Fruit fly (Drosophila melanogaster): ENCODE measurements around the gene slgA.

DNA sequence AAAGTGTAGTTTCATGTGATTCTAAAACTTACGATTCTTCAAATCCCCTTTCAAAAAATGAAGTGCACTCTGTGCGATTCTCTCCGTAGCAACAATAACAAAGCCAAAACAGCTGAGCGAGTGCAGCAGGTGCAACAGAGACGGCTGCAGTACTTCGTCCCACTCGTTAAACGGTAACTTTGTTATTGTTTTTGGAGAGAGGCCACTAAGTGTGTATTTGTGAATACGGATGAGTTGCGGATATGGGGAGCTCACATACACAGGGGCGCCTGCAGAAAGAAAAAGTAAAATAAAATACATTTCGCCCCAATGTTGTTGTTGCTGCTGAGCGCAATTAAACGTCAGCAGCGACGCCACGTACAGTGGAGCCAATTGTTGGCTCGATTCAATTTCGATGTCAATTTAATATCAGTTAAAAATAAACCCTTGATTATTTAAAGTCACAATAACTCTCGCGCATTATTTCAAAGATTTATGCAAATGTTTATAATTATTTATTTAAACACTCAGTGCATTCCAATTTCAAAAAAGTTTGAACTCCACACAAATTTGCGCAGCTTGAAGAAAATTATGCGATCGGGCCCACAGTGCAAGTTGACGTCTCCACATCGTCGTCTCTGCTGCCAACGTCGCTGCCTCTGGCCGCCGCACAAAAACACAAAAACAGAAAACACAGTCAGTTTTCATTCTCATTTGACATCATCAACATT, 6.3 kb upstream of the slgA start:
- TF ChIP-seq CG6163 (GFP tag; IDR thresholded peaks at IDR 0.05) (peak; percentile 97), CG8632 (GFP tag; optimal IDR thresholded peaks at IDR 0.05) (peak; percentile 99), Lpt (GFP tag; optimal IDR thresholded peaks at IDR 0.05) (peak; percentile 98), fd59A (GFP tag; optimal IDR thresholded peaks at IDR 0.05) (peak; percentile 99)

Data from whole organism, prepupa.